Fruit fly (Drosophila melanogaster): ENCODE data around the gene DIP-epsilon.

Gene DIP-epsilon

dm6 chr2L:6356686-6357362 is 54.3 kb downstream of the DIP-epsilon start (continued):
- no peak for TF ChIP-seq Adf1 (GFP tag; IDR thresholded peaks at IDR 0.05)
- peak; percentile 63 for TF ChIP-seq CG4424 (GFP tag; optimal IDR thresholded peaks at IDR 0.05)
- no peak for TF ChIP-seq eve (GFP tag; optimal IDR thresholded peaks at IDR 0.05)
- TF ChIP-seq emc (GFP tag; optimal IDR thresholded peaks at IDR 0.05) = no peak
- no peak for TF ChIP-seq oc (tag; optimal IDR thresholded peaks at IDR 0.05)
- TF ChIP-seq bigmax (GFP tag; optimal IDR thresholded peaks at IDR 0.05) = no peak
- TF ChIP-seq bcd (GFP tag; optimal IDR thresholded peaks at IDR 0.05) = peak; percentile 39
- TF ChIP-seq HLHmδ (GFP tag; optimal IDR thresholded peaks at IDR 0.05) = peak; percentile 51
- TF ChIP-seq CG10979 (tag; optimal IDR thresholded peaks at IDR 0.05) = peak; percentile 87
- no peak for TF ChIP-seq h (optimal IDR thresholded peaks at IDR 0.05)
- no peak for TF ChIP-seq CG11560 (tag; IDR thresholded peaks at IDR 0.05)
- TF ChIP-seq HmgZ (tag; optimal IDR thresholded peaks at IDR 0.05) = peak; percentile 56
- no peak for TF ChIP-seq Gsc (GFP tag; IDR thresholded peaks at IDR 0.05)
- TF ChIP-seq CG2202 (tag; optimal IDR thresholded peaks at IDR 0.05) = no peak
- TF ChIP-seq tx (GFP tag; optimal IDR thresholded peaks at IDR 0.05) = no peak
- TF ChIP-seq seq (GFP tag; IDR thresholded peaks at IDR 0.05) = no peak
- no peak for TF ChIP-seq peb (GFP tag; IDR thresholded peaks at IDR 0.05)
- TF ChIP-seq mirr (GFP tag; optimal IDR thresholded peaks at IDR 0.05) = peak; percentile 51
- no peak for TF ChIP-seq ERR (GFP tag; optimal IDR thresholded peaks at IDR 0.05)
- TF ChIP-seq zen (tag; optimal IDR thresholded peaks at IDR 0.05) = peak; percentile 68
- TF ChIP-seq ac (GFP tag; optimal IDR thresholded peaks at IDR 0.05) = no peak
- no peak for TF ChIP-seq vnd (GFP tag; IDR thresholded peaks at IDR 0.05; ENCODE audit: partially characterized antibody)
- no peak for TF ChIP-seq tup (GFP tag; optimal IDR thresholded peaks at IDR 0.05)
- TF ChIP-seq CrebB (tag; optimal IDR thresholded peaks at IDR 0.05) = no peak
- TF ChIP-seq Usf (GFP tag; optimal IDR thresholded peaks at IDR 0.05) = no peak
- no peak for TF ChIP-seq Hr3 (GFP tag; optimal IDR thresholded peaks at IDR 0.05)
- TF ChIP-seq dysf (GFP tag; IDR thresholded peaks at IDR 0.05) = 0 out of 3 replicates have a peak, but pooled peaks have one; percentile 4
- TF ChIP-seq CG17612 (GFP tag; IDR thresholded peaks at IDR 0.05) = no peak
- TF ChIP-seq CG17912 (GFP tag; optimal IDR thresholded peaks at IDR 0.05) = peak; percentile 39
- peak; percentile 45 for TF ChIP-seq fd102C (GFP tag; optimal IDR thresholded peaks at IDR 0.05)
- no peak for TF ChIP-seq CG6854 (GFP tag; optimal IDR thresholded peaks at IDR 0.05)
- peak in 1 of 2 experiments; percentile 49 for TF ChIP-seq bsh (GFP tag; optimal IDR thresholded peaks at IDR 0.05)
- TF ChIP-seq gem (tag; optimal IDR thresholded peaks at IDR 0.05) = no peak
- TF ChIP-seq CG8478 (optimal IDR thresholded peaks at IDR 0.05) = no peak
- no peak for TF ChIP-seq Ravus (GFP tag; IDR thresholded peaks at IDR 0.05)
- TF ChIP-seq CG7556 (GFP tag; optimal IDR thresholded peaks at IDR 0.05) = no peak
- peak; percentile 56 for TF ChIP-seq caup (GFP tag; optimal IDR thresholded peaks at IDR 0.05; ENCODE audit: severe bottlenecking)
- peak; percentile 26; the same call in 1 of the 2 replicates for TF ChIP-seq ara (GFP tag; IDR thresholded peaks at IDR 0.05)
- peak in 1 of 2 experiments; percentile 31 for TF ChIP-seq chif (GFP tag; optimal IDR thresholded peaks at IDR 0.05)

- TF ChIP-seq Ets65A (GFP tag) = peak; percentile 92
- TF ChIP-seq grn (GFP tag; optimal IDR thresholded peaks at IDR 0.05) = no peak
Observed at dm6 chr2L:6356134-6356533, 55.0 kb downstream of the DIP-epsilon start.
